Fruit fly (Drosophila melanogaster): ENCODE results near the gene Yod1.
A peak's percentile ranks its signal among the peaks of the same experiment; 100 is the strongest.

The Yod1 gene

dm6 chr3L:5154917-5155613 lies 21.4 kb downstream of the Yod1 start (continued):
- TF ChIP-seq CG14710 (tag; optimal IDR thresholded peaks at IDR 0.05) (peak; percentile 51), CG18764 (GFP tag; optimal IDR thresholded peaks at IDR 0.05) (peak; percentile 16), Dip2 (GFP tag; IDR thresholded peaks at IDR 0.05) (no peak), vvl (GFP tag; IDR thresholded peaks at IDR 0.05) (no peak; the same call in 1 of the 2 replicates), nmo (GFP tag; optimal IDR thresholded peaks at IDR 0.05) (peak; percentile 51), cg (GFP tag; optimal IDR thresholded peaks at IDR 0.05) (no peak), al (GFP tag; IDR thresholded peaks at IDR 0.05) (no peak), Aef1 (GFP tag; IDR thresholded peaks at IDR 0.05) (no peak; the same call in 1 of the 3 replicates), Poxn (GFP tag; IDR thresholded peaks at IDR 0.05) (peak; percentile 58; the same call in 1 of the 2 replicates), psq (GFP tag; optimal IDR thresholded peaks at IDR 0.05) (no peak), Doc3 (GFP tag; IDR thresholded peaks at IDR 0.05; ENCODE audit: partially characterized antibody) (no peak), h (optimal IDR thresholded peaks at IDR 0.05) (no peak), CG18262 (tag; optimal IDR thresholded peaks at IDR 0.05) (peak; percentile 37), Rx (GFP tag; IDR thresholded peaks at IDR 0.05) (peak; percentile 70), BEAF-32 (GFP tag; optimal IDR thresholded peaks at IDR 0.05) (no peak), Elba2 (GFP tag; optimal IDR thresholded peaks at IDR 0.05) (no peak), Oli (tag; optimal IDR thresholded peaks at IDR 0.05) (peak; percentile 56), fd64A (GFP tag; optimal IDR thresholded peaks at IDR 0.05) (peak; percentile 9), CHES-1-like (GFP tag; optimal IDR thresholded peaks at IDR 0.05) (peak; percentile 73), CG17568 (GFP tag; optimal IDR thresholded peaks at IDR 0.05) (no peak), lbe (GFP tag; optimal IDR thresholded peaks at IDR 0.05) (no peak), so (GFP tag; IDR thresholded peaks at IDR 0.05) (peak; percentile 82; the same call in 2 of the 3 replicates), CG2129 (GFP tag; IDR thresholded peaks at IDR 0.05; ENCODE audit: partially characterized antibody) (no peak), repo (GFP tag; optimal IDR thresholded peaks at IDR 0.05) (peak; percentile 52), CG8765 (GFP tag; IDR thresholded peaks at IDR 0.05) (peak; percentile 54; the same call in 1 of the 2 replicates), CG5180 (GFP tag; optimal IDR thresholded peaks at IDR 0.05) (peak; percentile 61), CG2712 (tag; optimal IDR thresholded peaks at IDR 0.05) (peak; percentile 60), bab2 (GFP tag; optimal IDR thresholded peaks at IDR 0.05) (peak; percentile 69), Hey (tag; optimal IDR thresholded peaks at IDR 0.05) (peak; percentile 2), CoRest (tag; optimal IDR thresholded peaks at IDR 0.05) (peak; percentile 55), Awh (GFP tag; IDR thresholded peaks at IDR 0.05) (peak; percentile 79), sc (optimal IDR thresholded peaks at IDR 0.05) (no peak), sc (GFP tag; optimal IDR thresholded peaks at IDR 0.05) (no peak), ATbp (GFP tag; optimal IDR thresholded peaks at IDR 0.05) (peak; percentile 70), MESR4 (GFP tag; optimal IDR thresholded peaks at IDR 0.05) (no peak), CG6813 (GFP tag; optimal IDR thresholded peaks at IDR 0.05) (peak; percentile 70), sr (GFP tag; IDR thresholded peaks at IDR 0.05) (no peak), C15 (GFP tag; IDR thresholded peaks at IDR 0.05) (peak; percentile 52; the same call in 1 of the 3 replicates), CG18011 (GFP tag; optimal IDR thresholded peaks at IDR 0.05) (peak; percentile 49), lilli (GFP tag; optimal IDR thresholded peaks at IDR 0.05) (peak; percentile 84), crp (GFP tag; optimal IDR thresholded peaks at IDR 0.05) (peak in 1 of 2 experiments; percentile 19), CG12236 (GFP tag; optimal IDR thresholded peaks at IDR 0.05) (peak; percentile 48), CG10209 (GFP tag; optimal IDR thresholded peaks at IDR 0.05) (peak; percentile 59), Oaz (GFP tag; IDR thresholded peaks at IDR 0.05) (no peak; the same call in none of the 2 replicates), CG12155 (GFP tag; optimal IDR thresholded peaks at IDR 0.05) (peak; percentile 59), salm (tag; optimal IDR thresholded peaks at IDR 0.05) (no peak), slbo (GFP tag; IDR thresholded peaks at IDR 0.05) (peak; percentile 89; the same call in 1 of the 2 replicates), NC2β (GFP tag; optimal IDR thresholded peaks at IDR 0.05) (no peak), Lhr (GFP tag; optimal IDR thresholded peaks at IDR 0.05) (peak; percentile 6)

Data from whole organism, embryonic.